Worm (Caenorhabditis elegans) whole organism, L2 larva: ENCODE measurements around the gene ZK370.4.

Experiments used
- C34F6.9 ChIP-seq: fragments of 150-350 bp; optimal IDR thresholded peaks from 2 replicates; lab custom pipeline; 2014; ENCODE audit warnings: missing biosample characterization, missing genetic modification characterization
- R02D3.7 ChIP-seq: fragments of 150-350 bp; optimal IDR thresholded peaks from 2 replicates; lab custom pipeline; 2014; ENCODE audit warnings: missing biosample characterization, missing genetic modification characterization
- Y55F3AM.14 ChIP-seq: fragments of 200-800 bp; sonication (Bioruptor generic); optimal IDR thresholded peaks from 2 replicates; lab custom pipeline; 2018; ENCODE audit warnings: mild to moderate bottlenecking, missing genetic modification characterization, missing compliant biosample characterization
- ZK546.5 ChIP-seq: sonication (generic microtip); optimal IDR thresholded peaks from 2 replicates; lab custom pipeline; 2017; ENCODE audit warnings: missing biosample characterization, missing genetic modification characterization
- aly-2 ChIP-seq: fragments of 150-350 bp; optimal IDR thresholded peaks from 2 replicates; lab custom pipeline; 2014; ENCODE audit warnings: missing biosample characterization, missing genetic modification characterization
- ama-1 ChIP-seq: fragments of 150-350 bp; optimal IDR thresholded peaks from 2 replicates; lab custom pipeline; 2018; ENCODE audit warnings: inconsistent platforms
- blmp-1 ChIP-seq: sonication (generic microtip); optimal IDR thresholded peaks from 2 replicates; lab custom pipeline; 2017; ENCODE audit warnings: missing genetic modification characterization, mild to moderate bottlenecking, missing compliant biosample characterization, antibody characterized with exemption, moderate library complexity; ENCODE audit not compliant: insufficient read depth
- ceh-16 ChIP-seq: fragments of 150-350 bp; optimal IDR thresholded peaks from 2 replicates; lab custom pipeline; 2014; ENCODE audit warnings: missing biosample characterization, missing genetic modification characterization
- ceh-82 ChIP-seq: fragments of 150-350 bp; optimal IDR thresholded peaks from 2 replicates; lab custom pipeline; 2014; ENCODE audit warnings: missing biosample characterization, missing genetic modification characterization
- crh-2 ChIP-seq: sonication (generic microtip); optimal IDR thresholded peaks from 2 replicates; lab custom pipeline; 2017; ENCODE audit warnings: missing biosample characterization, missing genetic modification characterization
- dmd-4 ChIP-seq: sonication (generic microtip); optimal IDR thresholded peaks from 2 replicates; lab custom pipeline; 2017; ENCODE audit warnings: missing biosample characterization, missing genetic modification characterization
- egl-27 ChIP-seq: sonication (generic microtip); optimal IDR thresholded peaks from 3 replicates; lab custom pipeline; 2017; ENCODE audit warnings: missing biosample characterization, missing genetic modification reagents, missing genetic modification characterization
- elt-1 ChIP-seq: fragments of 150-350 bp; optimal IDR thresholded peaks from 2 replicates; lab custom pipeline; 2014; ENCODE audit warnings: missing biosample characterization, missing genetic modification characterization
- gmeb-1 ChIP-seq: fragments of 150-350 bp; optimal IDR thresholded peaks from 2 replicates; lab custom pipeline; 2014; ENCODE audit warnings: missing biosample characterization, missing genetic modification characterization
- lin-11 ChIP-seq: fragments of 150-350 bp; sonication (generic microtip); optimal IDR thresholded peaks from 2 replicates; lab custom pipeline; 2014; ENCODE audit warnings: missing biosample characterization, missing genetic modification characterization, inconsistent platforms, mixed read lengths
- lin-13 ChIP-seq: fragments of 150-350 bp; optimal IDR thresholded peaks from 2 replicates; lab custom pipeline; 2014; ENCODE audit warnings: missing biosample characterization, missing genetic modification reagents, missing genetic modification characterization
- lin-39 ChIP-seq: fragments of 150-350 bp; optimal IDR thresholded peaks from 2 replicates; lab custom pipeline; 2014; ENCODE audit warnings: missing biosample characterization, missing genetic modification reagents, missing genetic modification characterization
- lsy-2 ChIP-seq, 2 experiments: fragments of 150-350 bp in 1 of 2; sonication (generic microtip) in 1 of 2; optimal IDR thresholded peaks; 2 replicates each; lab custom pipeline; 2014 to 2017; ENCODE audit warnings: missing biosample characterization in 2 of 2, missing genetic modification characterization in 2 of 2
- mab-5 ChIP-seq: fragments of 150-350 bp; optimal IDR thresholded peaks from 2 replicates; lab custom pipeline; 2014; ENCODE audit warnings: missing biosample characterization, missing genetic modification characterization
- mbf-1 ChIP-seq: sonication (generic microtip); optimal IDR thresholded peaks from 2 replicates; lab custom pipeline; 2017; ENCODE audit warnings: missing biosample characterization, missing genetic modification characterization
- mdl-1 ChIP-seq, 2 experiments: fragments of 150-350 bp in 1 of 2; sonication (generic microtip) in 1 of 2; optimal IDR thresholded peaks; 2 replicates each; lab custom pipeline; 2017; ENCODE audit warnings: missing biosample characterization in 2 of 2, missing genetic modification characterization in 2 of 2
- nhr-10 ChIP-seq: sonication (generic microtip); optimal IDR thresholded peaks from 2 replicates; lab custom pipeline; 2017; ENCODE audit warnings: missing biosample characterization, missing genetic modification characterization
- nhr-11 ChIP-seq: fragments of 150-350 bp; optimal IDR thresholded peaks from 2 replicates; lab custom pipeline; 2014; ENCODE audit warnings: missing biosample characterization, missing genetic modification characterization
- nhr-12 ChIP-seq: fragments of 150-350 bp; optimal IDR thresholded peaks from 2 replicates; lab custom pipeline; 2014; ENCODE audit warnings: missing biosample characterization, missing genetic modification characterization
- nhr-129 ChIP-seq: fragments of 150-350 bp; optimal IDR thresholded peaks from 2 replicates; lab custom pipeline; 2014; ENCODE audit warnings: missing biosample characterization, missing genetic modification characterization
- nhr-23 ChIP-seq: fragments of 150-350 bp; optimal IDR thresholded peaks from 2 replicates; lab custom pipeline; 2014; ENCODE audit warnings: missing biosample characterization, missing genetic modification reagents, missing genetic modification characterization
- nhr-237 ChIP-seq: fragments of 150-350 bp; optimal IDR thresholded peaks from 2 replicates; lab custom pipeline; 2014; ENCODE audit warnings: missing biosample characterization, missing genetic modification characterization
- nhr-25 ChIP-seq: fragments of 150-350 bp; sonication (generic microtip); optimal IDR thresholded peaks from 3 replicates; lab custom pipeline; 2014; ENCODE audit warnings: missing biosample characterization, missing genetic modification characterization
- skn-1 ChIP-seq: sonication (generic microtip); optimal IDR thresholded peaks from 2 replicates; lab custom pipeline; 2017; ENCODE audit warnings: missing biosample characterization, missing genetic modification characterization
- sma-3 ChIP-seq: sonication (generic microtip); optimal IDR thresholded peaks from 2 replicates; lab custom pipeline; 2016; ENCODE audit warnings: missing genetic modification reagents, missing genetic modification characterization, missing compliant biosample characterization
- sma-9 ChIP-seq, 2 experiments: fragments of 150-350 bp in 1 of 2; sonication (generic microtip) in 1 of 2; optimal IDR thresholded peaks; 2 replicates each; lab custom pipeline; 2014 to 2016; ENCODE audit warnings: missing genetic modification characterization in 2 of 2, mild to moderate bottlenecking in 1 of 2, missing biosample characterization in 1 of 2, missing compliant biosample characterization in 1 of 2, missing genetic modification reagents in 1 of 2, moderate library complexity in 1 of 2
- unc-39 ChIP-seq: fragments of 150-350 bp; optimal IDR thresholded peaks from 2 replicates; lab custom pipeline; 2014; ENCODE audit warnings: missing biosample characterization, missing genetic modification characterization
- unc-55 ChIP-seq: fragments of 150-350 bp; sonication (generic microtip); optimal IDR thresholded peaks from 3 replicates; lab custom pipeline; 2014; ENCODE audit warnings: missing biosample characterization, missing genetic modification reagents, missing genetic modification characterization
- zag-1 ChIP-seq: fragments of 150-350 bp; optimal IDR thresholded peaks from 2 replicates; lab custom pipeline; 2014; ENCODE audit warnings: missing biosample characterization, missing genetic modification characterization
- ztf-1 ChIP-seq: fragments of 200-800 bp; sonication (Bioruptor generic); conservative IDR thresholded peaks from 2 replicates; pipeline ENCODE4 v1.3.6; 2022; ENCODE audit warnings: missing genetic modification characterization, missing compliant biosample characterization
- ztf-11 ChIP-seq: sonication (generic microtip); optimal IDR thresholded peaks from 2 replicates; lab custom pipeline; 2017; ENCODE audit warnings: missing biosample characterization, missing genetic modification characterization
- ztf-4 ChIP-seq: fragments of 150-350 bp; optimal IDR thresholded peaks from 2 replicates; lab custom pipeline; 2014; ENCODE audit warnings: missing biosample characterization, missing genetic modification characterization

Gene ZK370.4

DNA sequence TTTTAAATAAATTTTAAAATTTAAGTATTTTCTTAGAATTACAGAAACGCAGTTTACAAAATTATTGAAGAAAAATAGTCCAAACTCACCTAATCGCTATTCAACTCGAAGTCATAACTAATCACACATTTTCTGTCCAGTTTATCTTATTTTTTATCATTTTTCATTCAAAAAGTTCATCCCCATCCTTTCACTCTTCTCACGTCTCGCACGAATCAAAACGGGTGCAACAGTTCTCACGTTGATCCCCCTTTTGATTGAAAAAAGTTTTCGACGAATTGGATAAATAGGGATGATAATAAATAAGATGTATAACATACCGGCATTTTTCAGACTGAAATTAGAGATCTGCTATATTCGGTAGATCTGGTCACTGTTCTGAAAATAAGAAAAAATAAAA, 21.5 kb downstream of the ZK370.4 start:
- TF ChIP-seq ZK546.5 = no peak
- no peak for TF ChIP-seq ztf-11
- TF ChIP-seq sma-3 (GFP tag; lab: Kevin White, UChicago) = no peak
- TF ChIP-seq lsy-2 (tag; optimal IDR thresholded peaks at IDR 0.05; lab: Kevin White, UChicago) = no peak
- no peak for TF ChIP-seq lin-11 (tag; lab: Kevin White, UChicago)
- TF ChIP-seq mbf-1 (tag; lab: Kevin White, UChicago) = no peak
- no peak for TF ChIP-seq Y55F3AM.14 (GFP tag; lab: Kevin White, UChicago)
- no peak for TF ChIP-seq ama-1 (lab: Kevin White, UChicago)
- peak; percentile 48 for TF ChIP-seq sma-9 (GFP tag; optimal IDR thresholded peaks at IDR 0.05; lab: Kevin White, UChicago)
- no peak for TF ChIP-seq sma-9 (tag; optimal IDR thresholded peaks at IDR 0.05; lab: Kevin White, UChicago)
- no peak for TF ChIP-seq nhr-11 (tag; lab: Kevin White, UChicago)
- no peak for TF ChIP-seq nhr-25 (tag; lab: Kevin White, UChicago)
- TF ChIP-seq egl-27 (tag; lab: Kevin White, UChicago) = no peak
- no peak for TF ChIP-seq ceh-16
- TF ChIP-seq nhr-10 (tag; lab: Kevin White, UChicago) = no peak
- TF ChIP-seq C34F6.9 (tag; lab: Kevin White, UChicago) = no peak
- TF ChIP-seq blmp-1 (tag; lab: Kevin White, UChicago) = peak; percentile 67

DNA sequence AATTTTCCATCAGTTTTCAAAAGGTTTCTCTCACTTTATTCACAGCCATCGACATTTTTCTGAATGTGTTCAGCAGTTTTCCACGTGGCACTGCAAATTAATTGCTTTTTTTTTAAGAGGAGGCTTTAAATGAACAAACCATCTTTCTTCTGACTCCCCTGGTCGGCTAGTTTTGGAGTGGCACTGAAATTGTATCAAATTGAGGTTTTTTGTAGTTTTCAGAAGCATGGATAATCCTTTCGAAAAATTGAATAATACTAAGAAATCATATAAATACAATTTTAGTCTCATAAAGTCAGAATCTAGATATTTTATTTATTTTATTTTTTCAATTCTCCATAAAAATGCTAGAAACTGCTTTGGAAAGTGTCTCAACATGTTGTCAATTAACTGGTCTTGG, 26.4 kb downstream of the ZK370.4 start, which contains the start of gene B0303.16:
Gene B0303.16, plus strand, starts transcription at position 301 of the 400 bp plus-strand sequence.
- TF ChIP-seq zag-1 (tag; lab: Kevin White, UChicago) (no peak), ZK546.5 (no peak), dmd-4 (tag; lab: Kevin White, UChicago) (no peak)

DNA sequence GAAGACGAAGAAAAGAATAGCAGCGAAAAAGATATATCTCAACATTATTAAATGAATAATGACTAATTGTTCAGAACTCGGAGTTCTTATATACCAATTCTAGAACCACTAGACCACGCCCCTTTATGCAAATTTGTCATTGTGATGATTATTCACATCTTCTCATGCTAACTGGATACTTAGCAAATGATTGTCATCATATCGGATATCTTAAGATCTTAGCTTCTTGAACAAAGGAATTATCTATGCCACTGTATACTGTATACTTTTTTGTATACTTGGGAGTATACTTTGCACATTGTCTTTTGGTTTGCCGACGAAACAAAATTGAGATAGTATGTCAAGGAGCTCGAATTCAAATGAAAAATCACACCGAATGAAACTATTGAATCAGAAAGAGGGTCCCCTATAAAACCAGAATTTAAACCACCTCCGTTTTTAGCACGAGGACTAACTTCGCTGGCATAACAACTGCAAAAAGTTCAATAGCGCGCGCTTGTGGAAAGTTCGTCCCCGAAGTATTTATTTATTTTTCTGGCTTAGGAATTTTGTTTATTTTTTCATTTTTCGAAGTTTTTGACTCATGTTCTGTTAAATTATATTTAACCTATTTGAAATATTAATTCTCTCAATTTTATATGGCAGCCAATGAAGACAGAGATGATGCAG, 30.8 kb downstream of the ZK370.4 start, which contains the start of the genes sdz-1 and vps-33.1:
Gene sdz-1, minus strand, starts transcription at position 51 of the 669 bp plus-strand sequence.
Gene vps-33.1, plus strand, starts transcription at position 639 of the 669 bp plus-strand sequence.
- TF ChIP-seq unc-39 (tag; lab: Kevin White, UChicago) (no peak), sma-9 (GFP tag; optimal IDR thresholded peaks at IDR 0.05; lab: Kevin White, UChicago) (peak; percentile 50), sma-9 (tag; optimal IDR thresholded peaks at IDR 0.05; lab: Kevin White, UChicago) (no peak), lin-13 (peak; percentile 43), R02D3.7 (tag; lab: Kevin White, UChicago) (no peak), gmeb-1 (tag; lab: Kevin White, UChicago) (peak; percentile 87), mab-5 (tag; lab: Kevin White, UChicago) (no peak), C34F6.9 (tag; lab: Kevin White, UChicago) (peak; percentile 68), ztf-4 (tag; lab: Kevin White, UChicago) (no peak), lsy-2 (tag; optimal IDR thresholded peaks at IDR 0.05; lab: Kevin White, UChicago) (peak in 1 of 2 experiments; percentile 75), nhr-129 (tag; lab: Kevin White, UChicago) (peak; percentile 62), crh-2 (tag; lab: Kevin White, UChicago) (peak; percentile 4), nhr-237 (no peak), unc-55 (GFP tag; lab: Kevin White, UChicago) (peak; percentile 90), sma-3 (GFP tag; lab: Kevin White, UChicago) (peak; percentile 1)

DNA sequence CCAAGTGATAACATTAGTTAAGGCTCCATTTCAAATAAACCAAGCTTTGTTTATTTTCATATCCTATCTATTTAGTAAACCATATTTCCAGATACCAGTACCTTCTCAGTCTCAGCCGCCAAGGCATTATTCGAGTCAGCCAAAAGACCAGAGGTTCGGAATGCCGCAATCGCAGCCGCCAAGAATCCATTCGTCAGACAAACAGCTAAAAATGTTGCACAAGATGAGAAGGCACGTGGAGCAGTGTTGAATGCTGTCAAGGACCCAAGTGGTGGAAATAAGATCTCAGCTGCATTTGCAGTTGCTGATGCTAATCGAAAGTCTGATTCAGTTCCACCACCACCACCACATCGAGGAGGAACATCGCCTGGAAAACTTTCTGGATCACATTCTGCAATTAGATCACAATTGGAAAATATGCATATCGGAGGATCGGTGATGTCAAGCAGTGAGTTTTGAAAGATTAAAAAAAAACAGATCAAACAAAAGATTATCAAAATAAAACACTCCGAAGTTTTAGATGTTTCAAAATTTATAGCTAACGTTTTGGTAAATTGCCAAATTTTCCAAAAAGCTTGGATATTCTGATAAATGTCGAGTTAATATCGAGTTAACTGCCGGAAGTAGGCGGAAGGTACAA, 33.8 kb downstream of the ZK370.4 start:
- TF ChIP-seq ztf-1 (GFP tag; lab: Robert Waterston, UW) (no peak), egl-27 (tag; lab: Kevin White, UChicago) (no peak), mab-5 (tag; lab: Kevin White, UChicago) (no peak), blmp-1 (tag; lab: Kevin White, UChicago) (no peak), nhr-23 (tag; lab: Kevin White, UChicago) (no peak), elt-1 (no peak), ceh-82 (tag; lab: Kevin White, UChicago) (no peak), unc-39 (tag; lab: Kevin White, UChicago) (no peak), sma-3 (GFP tag; lab: Kevin White, UChicago) (no peak), nhr-237 (no peak), zag-1 (tag; lab: Kevin White, UChicago) (no peak), mdl-1 (tag; optimal IDR thresholded peaks at IDR 0.05; lab: Kevin White, UChicago) (no peak), nhr-12 (tag; lab: Kevin White, UChicago) (no peak), lin-39 (tag; lab: Kevin White, UChicago) (no peak), gmeb-1 (tag; lab: Kevin White, UChicago) (no peak), aly-2 (tag; lab: Kevin White, UChicago) (no peak), C34F6.9 (tag; lab: Kevin White, UChicago) (no peak), skn-1 (tag; lab: Kevin White, UChicago) (no peak), R02D3.7 (tag; lab: Kevin White, UChicago) (no peak)
